Fruit fly (Drosophila melanogaster) whole organism, embryonic: ENCODE data around the gene CG32295.

Experiments
- Ada2b ChIP-seq: fragments of 200-800 bp; sonication (Bioruptor generic); IDR thresholded peaks from 2 replicates; pipeline ENCODE4 v1.3.6; 2022; ENCODE audit warnings: missing biosample characterization, missing genetic modification characterization
- B-H1 ChIP-seq: fragments of 200-800 bp; sonication (Bioruptor generic); IDR thresholded peaks from 3 replicates; pipeline ENCODE4 v1.3.6; 2022; ENCODE audit warnings: missing biosample characterization, missing genetic modification characterization
- CG12744 ChIP-seq: fragments of 200-800 bp; sonication (Bioruptor generic); optimal IDR thresholded peaks from 2 replicates; lab custom pipeline; 2016; ENCODE audit warnings: missing biosample characterization, missing genetic modification characterization
- CG14014 ChIP-seq: fragments of 200-800 bp; sonication (Bioruptor generic); IDR thresholded peaks from 2 replicates; pipeline ENCODE4 v1.3.6; 2022; ENCODE audit warnings: missing biosample characterization, missing genetic modification characterization
- CG17568 ChIP-seq: fragments of 200-800 bp; sonication (Bioruptor generic); optimal IDR thresholded peaks from 2 replicates; lab custom pipeline; 2018; ENCODE audit warnings: missing biosample characterization, mild to moderate bottlenecking, missing genetic modification characterization, moderate library complexity
- CG17829 ChIP-seq: fragments of 200-800 bp; optimal IDR thresholded peaks from 2 replicates; lab custom pipeline; 2019; ENCODE audit warnings: missing biosample characterization, mild to moderate bottlenecking, missing genetic modification characterization, moderate library complexity
- CG31224 ChIP-seq: fragments of 200-800 bp; sonication (Bioruptor generic); IDR thresholded peaks from 2 replicates; pipeline ENCODE4 v1.3.6; 2022; ENCODE audit warnings: missing biosample characterization, missing genetic modification characterization
- CG31388 ChIP-seq: fragments of 200-800 bp; sonication (Bioruptor generic); optimal IDR thresholded peaks from 2 replicates; lab custom pipeline; 2016; ENCODE audit warnings: missing biosample characterization, missing genetic modification characterization
- CG34224 ChIP-seq: fragments of 200-800 bp; sonication (Bioruptor generic); IDR thresholded peaks from 3 replicates; pipeline ENCODE4 v1.3.6; 2022; ENCODE audit warnings: missing biosample characterization, missing genetic modification characterization; ENCODE audit not compliant: partially characterized antibody
- CG34422 ChIP-seq: fragments of 200-800 bp; sonication (Bioruptor generic); IDR thresholded peaks from 3 replicates; pipeline ENCODE4 v1.3.6; 2022; ENCODE audit warnings: missing biosample characterization, missing genetic modification characterization
- CG4328 ChIP-seq: fragments of 200-800 bp; sonication (Bioruptor generic); optimal IDR thresholded peaks from 3 replicates; lab custom pipeline; 2017; ENCODE audit warnings: missing biosample characterization, missing genetic modification reagents, missing genetic modification characterization
- CG4404 ChIP-seq: fragments of 200-800 bp; sonication (Bioruptor generic); IDR thresholded peaks from 2 replicates; pipeline ENCODE4 v1.3.6; 2022; ENCODE audit warnings: missing biosample characterization, missing genetic modification characterization
- CG6175 ChIP-seq: fragments of 200-800 bp; sonication (Bioruptor generic); IDR thresholded peaks from 3 replicates; pipeline ENCODE4 v1.3.6; 2022; ENCODE audit warnings: missing biosample characterization, missing genetic modification characterization
- CG6272 ChIP-seq: fragments of 200-800 bp; sonication (Bioruptor generic); IDR thresholded peaks from 2 replicates; pipeline ENCODE4 v1.3.6; 2022; ENCODE audit warnings: missing biosample characterization, missing genetic modification characterization
- CG6683 ChIP-seq: fragments of 200-800 bp; sonication (Bioruptor generic); optimal IDR thresholded peaks from 2 replicates; lab custom pipeline; 2017; ENCODE audit warnings: missing biosample characterization, mild to moderate bottlenecking, missing genetic modification characterization, missing genetic modification reagents
- CG7786 ChIP-seq: fragments of 200-800 bp; sonication (Bioruptor generic); optimal IDR thresholded peaks from 2 replicates; lab custom pipeline; 2016; ENCODE audit warnings: missing biosample characterization, missing genetic modification characterization
- CG7839 ChIP-seq: fragments of 200-800 bp; sonication (Bioruptor generic); optimal IDR thresholded peaks from 3 replicates; lab custom pipeline; 2018; ENCODE audit warnings: missing biosample characterization, mild to moderate bottlenecking, missing genetic modification characterization, moderate library complexity
- CG8089 ChIP-seq: fragments of 200-800 bp; sonication (Bioruptor generic); optimal IDR thresholded peaks from 3 replicates; lab custom pipeline; 2016; ENCODE audit warnings: missing biosample characterization, missing genetic modification characterization
- CG8290 ChIP-seq, 3 experiments: fragments of 200-800 bp; sonication (Bioruptor generic); optimal IDR thresholded peaks; 2 replicates each; lab custom pipeline; 2016 to 2019; ENCODE audit warnings: missing biosample characterization in 3 of 3, missing genetic modification characterization in 3 of 3, mild to moderate bottlenecking in 2 of 3, moderate library complexity in 1 of 3
- CG8765 ChIP-seq: fragments of 200-800 bp; sonication (Bioruptor generic); IDR thresholded peaks from 2 replicates; pipeline ENCODE4 v1.3.6; 2022; ENCODE audit warnings: missing biosample characterization, missing genetic modification characterization
- CG8924 ChIP-seq: fragments of 200-800 bp; optimal IDR thresholded peaks from 3 replicates; lab custom pipeline; 2019; ENCODE audit warnings: missing biosample characterization, mild to moderate bottlenecking, missing genetic modification characterization, moderate library complexity
- CG9876 ChIP-seq: fragments of 200-800 bp; sonication (Bioruptor generic); optimal IDR thresholded peaks from 2 replicates; lab custom pipeline; 2016; ENCODE audit warnings: missing biosample characterization, missing genetic modification characterization
- CHES-1-like ChIP-seq: fragments of 200-800 bp; sonication (Bioruptor generic); optimal IDR thresholded peaks from 2 replicates; lab custom pipeline; 2016; ENCODE audit warnings: missing biosample characterization, missing genetic modification characterization
- CTCF ChIP-seq: fragments of 200-800 bp; sonication (Bioruptor generic); optimal IDR thresholded peaks from 2 replicates; lab custom pipeline; 2017; ENCODE audit warnings: missing biosample characterization, mild to moderate bottlenecking, missing genetic modification characterization, moderate library complexity
- Dip3 ChIP-seq: fragments of 200-800 bp; sonication (Bioruptor generic); optimal IDR thresholded peaks from 3 replicates; lab custom pipeline; 2016; ENCODE audit warnings: missing biosample characterization, missing genetic modification characterization
- HmgZ ChIP-seq: fragments of 200-800 bp; sonication (Bioruptor generic); optimal IDR thresholded peaks from 2 replicates; lab custom pipeline; 2018; ENCODE audit warnings: missing biosample characterization, mild to moderate bottlenecking, missing genetic modification characterization
- Hsf ChIP-seq: fragments of 200-800 bp; sonication (Bioruptor generic); optimal IDR thresholded peaks from 3 replicates; lab custom pipeline; 2016; ENCODE audit warnings: missing biosample characterization, missing genetic modification characterization
- MESR4 ChIP-seq: fragments of 200-800 bp; sonication (Bioruptor generic); optimal IDR thresholded peaks from 2 replicates; lab custom pipeline; 2018; ENCODE audit warnings: missing biosample characterization, mild to moderate bottlenecking, missing genetic modification characterization, moderate library complexity
- Oaz ChIP-seq: fragments of 200-800 bp; sonication (Bioruptor generic); IDR thresholded peaks from 2 replicates; pipeline ENCODE4 v1.3.6; 2022; ENCODE audit warnings: missing biosample characterization, missing genetic modification characterization
- PHDP ChIP-seq: fragments of 200-800 bp; sonication (Bioruptor generic); optimal IDR thresholded peaks from 3 replicates; lab custom pipeline; 2018; ENCODE audit warnings: missing biosample characterization, mild to moderate bottlenecking, missing genetic modification characterization, moderate library complexity
- Sox102F ChIP-seq: fragments of 200-800 bp; sonication (Bioruptor generic); optimal IDR thresholded peaks from 2 replicates; lab custom pipeline; 2018; ENCODE audit warnings: missing biosample characterization, mild to moderate bottlenecking, missing genetic modification characterization, moderate library complexity
- Spps ChIP-seq: fragments of 200-800 bp; sonication (Bioruptor generic); optimal IDR thresholded peaks from 2 replicates; lab custom pipeline; 2018; ENCODE audit warnings: missing biosample characterization, mild to moderate bottlenecking, missing genetic modification characterization
- abd-A ChIP-seq: fragments of 200-800 bp; sonication (Bioruptor generic); optimal IDR thresholded peaks from 3 replicates; lab custom pipeline; 2019; ENCODE audit warnings: missing biosample characterization, mild to moderate bottlenecking, missing genetic modification characterization, moderate library complexity
- cg ChIP-seq: fragments of 200-800 bp; sonication (Bioruptor generic); optimal IDR thresholded peaks from 3 replicates; lab custom pipeline; 2019; ENCODE audit warnings: missing biosample characterization, mild to moderate bottlenecking, missing genetic modification characterization, moderate library complexity
- chn ChIP-seq: fragments of 200-800 bp; sonication (Bioruptor generic); optimal IDR thresholded peaks from 2 replicates; lab custom pipeline; 2016; ENCODE audit warnings: missing biosample characterization, missing genetic modification characterization
- disco-r ChIP-seq: fragments of 200-800 bp; sonication (Bioruptor generic); optimal IDR thresholded peaks from 2 replicates; lab custom pipeline; 2016; ENCODE audit warnings: missing biosample characterization, missing genetic modification characterization
- dmrt99B ChIP-seq: fragments of 200-800 bp; sonication (Bioruptor generic); optimal IDR thresholded peaks from 2 replicates; lab custom pipeline; 2018; ENCODE audit warnings: missing biosample characterization, mild to moderate bottlenecking, missing genetic modification characterization, moderate library complexity
- dpn ChIP-seq, 2 experiments: fragments of 200-800 bp; sonication (Bioruptor generic); optimal IDR thresholded peaks; 3 replicates each; lab custom pipeline; 2016; ENCODE audit warnings: missing biosample characterization in 2 of 2, missing genetic modification characterization in 2 of 2
- eve ChIP-seq, 2 experiments: fragments of >200 bp; optimal IDR thresholded peaks; 2 replicates each; lab custom pipeline; 2017; ENCODE audit warnings: missing biosample characterization in 2 of 2, missing genetic modification characterization in 2 of 2
- fd64A ChIP-seq: fragments of 200-800 bp; sonication (Bioruptor generic); optimal IDR thresholded peaks from 3 replicates; lab custom pipeline; 2018; ENCODE audit warnings: missing biosample characterization, mild to moderate bottlenecking, missing genetic modification characterization
- her ChIP-seq: fragments of 200-800 bp; sonication (Bioruptor generic); optimal IDR thresholded peaks from 2 replicates; lab custom pipeline; 2016; ENCODE audit warnings: missing biosample characterization, missing genetic modification characterization
- ind ChIP-seq: fragments of 200-800 bp; sonication (Bioruptor generic); optimal IDR thresholded peaks from 3 replicates; lab custom pipeline; 2016; ENCODE audit warnings: missing biosample characterization, missing genetic modification characterization
- lab ChIP-seq: fragments of 200-800 bp; sonication (Bioruptor generic); optimal IDR thresholded peaks from 3 replicates; lab custom pipeline; 2017; ENCODE audit warnings: missing biosample characterization, missing genetic modification characterization, mild to moderate bottlenecking, moderate library complexity, missing genetic modification reagents
- lmd ChIP-seq: fragments of 200-800 bp; sonication (Bioruptor generic); IDR thresholded peaks from 2 replicates; pipeline ENCODE4 v1.3.6; 2022; ENCODE audit warnings: missing biosample characterization, missing genetic modification characterization
- luna ChIP-seq: fragments of 200-800 bp; sonication (Bioruptor generic); optimal IDR thresholded peaks from 2 replicates; lab custom pipeline; 2016; ENCODE audit warnings: missing biosample characterization, missing genetic modification characterization
- oc ChIP-seq: fragments of 200-800 bp; sonication (Bioruptor generic); optimal IDR thresholded peaks from 2 replicates; lab custom pipeline; 2018; ENCODE audit warnings: missing biosample characterization, mild to moderate bottlenecking, missing genetic modification characterization, moderate library complexity
- pan ChIP-seq, 4 experiments: fragments of >200 bp in 3 of 4; fragments of 200-800 bp in 1 of 4; sonication (Bioruptor generic) in 1 of 4; optimal IDR thresholded peaks in 3 of 4; IDR thresholded peaks in 1 of 4; 2 replicates each; pipeline versions ENCODE4 v1.3.6 to Lab custom; 2017 to 2022; ENCODE audit warnings: missing biosample characterization in 2 of 4, missing genetic modification characterization in 2 of 4, mixed read lengths in 1 of 4
- pb ChIP-seq: fragments of 200-800 bp; sonication (Bioruptor generic); optimal IDR thresholded peaks from 3 replicates; lab custom pipeline; 2016; ENCODE audit warnings: missing biosample characterization, missing genetic modification characterization
- phol ChIP-seq: fragments of 200-800 bp; sonication (Bioruptor generic); optimal IDR thresholded peaks from 3 replicates; lab custom pipeline; 2018; ENCODE audit warnings: missing biosample characterization, mild to moderate bottlenecking, missing genetic modification characterization, moderate library complexity
- tup ChIP-seq: fragments of 200-800 bp; sonication (Bioruptor generic); optimal IDR thresholded peaks from 2 replicates; lab custom pipeline; 2016; ENCODE audit warnings: missing biosample characterization, mild to moderate bottlenecking, missing genetic modification characterization, moderate library complexity
- unpg ChIP-seq: fragments of 200-800 bp; sonication (Bioruptor generic); optimal IDR thresholded peaks from 3 replicates; lab custom pipeline; 2018; ENCODE audit warnings: missing biosample characterization, mild to moderate bottlenecking, missing genetic modification characterization, moderate library complexity

CG32295 gene

DNA sequence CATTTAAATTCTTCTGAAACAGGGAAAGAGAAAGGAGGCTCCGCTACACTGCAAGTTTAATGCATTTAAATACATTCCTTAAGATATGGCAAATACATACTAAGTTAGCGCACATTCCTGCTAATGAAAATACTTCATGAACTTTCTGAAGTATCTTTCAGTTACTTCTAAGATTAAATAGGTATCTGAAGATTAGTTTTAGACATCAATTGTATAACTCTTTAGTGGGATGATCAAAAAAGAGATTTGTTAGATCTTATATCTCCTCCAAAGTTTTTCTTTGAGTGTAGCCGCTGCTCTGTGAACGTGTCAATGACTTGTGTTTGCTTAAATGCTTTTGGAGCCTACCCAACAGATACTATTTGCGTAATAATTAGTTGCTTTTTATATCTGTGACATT lies 48.5 kb upstream of the CG32295 start (continued):
- no peak for TF ChIP-seq CG8089 (GFP tag; lab: Kevin White, UChicago)
- TF ChIP-seq CG31388 (GFP tag; lab: Kevin White, UChicago): no peak
- no peak for TF ChIP-seq disco-r (GFP tag; lab: Kevin White, UChicago)
- TF ChIP-seq CG8765: no peak
- 0 out of 2 replicates have a peak, but pooled peaks have one; percentile 28 for TF ChIP-seq CG14014 (GFP tag; lab: Robert Waterston, UW)
- TF ChIP-seq CG34422 (GFP tag; lab: Robert Waterston, UW): no peak
- peak; percentile 7 for TF ChIP-seq unpg (GFP tag; lab: Kevin White, UChicago)
- TF ChIP-seq CG4328 (GFP tag; lab: Kevin White, UChicago): no peak
- TF ChIP-seq tup: no peak
- no peak for TF ChIP-seq CG6272 (GFP tag; lab: Robert Waterston, UW)
- TF ChIP-seq her (GFP tag; lab: Kevin White, UChicago): no peak
- TF ChIP-seq PHDP (tag; lab: Kevin White, UChicago): no peak
- TF ChIP-seq CG6175 (GFP tag; lab: Robert Waterston, UW): no peak
- TF ChIP-seq CG12744: no peak
- no peak for TF ChIP-seq B-H1 (GFP tag; lab: Robert Waterston, UW)
- TF ChIP-seq Oaz (GFP tag; lab: Robert Waterston, UW): no peak
- TF ChIP-seq CG9876 (GFP tag; lab: Kevin White, UChicago): no peak
- no peak for TF ChIP-seq CG8290 (GFP tag; optimal IDR thresholded peaks at IDR 0.05; lab: Kevin White, UChicago)
- TF ChIP-seq CG8290 (tag; optimal IDR thresholded peaks at IDR 0.05; lab: Kevin White, UChicago): no peak
- TF ChIP-seq dpn (GFP tag; optimal IDR thresholded peaks at IDR 0.05; lab: Kevin White, UChicago): no peak
- TF ChIP-seq Spps (tag; lab: Kevin White, UChicago): no peak
- TF ChIP-seq Ada2b (GFP tag; lab: Robert Waterston, UW): peak; percentile 32; the same call in 1 of the 2 replicates
- TF ChIP-seq luna (GFP tag; lab: Kevin White, UChicago): no peak
- no peak for TF ChIP-seq CG8924 (tag; lab: Kevin White, UChicago)
- no peak for TF ChIP-seq chn (GFP tag; lab: Kevin White, UChicago)
- TF ChIP-seq CG7839: peak; percentile 32
- no peak for TF ChIP-seq pan (optimal IDR thresholded peaks at IDR 0.05; lab: Kevin White, UChicago)
- TF ChIP-seq pan (GFP tag; optimal IDR thresholded peaks at IDR 0.05 in 1 of 2, IDR thresholded peaks at IDR 0.05 in 1 of 2): no peak
- no peak for TF ChIP-seq cg (GFP tag; lab: Kevin White, UChicago)
- TF ChIP-seq CG4404: no peak
- TF ChIP-seq phol (tag; lab: Kevin White, UChicago): peak; percentile 30
- TF ChIP-seq abd-A: no peak
- peak; percentile 9 for TF ChIP-seq CG17829 (tag; lab: Kevin White, UChicago)
- TF ChIP-seq oc (tag; lab: Kevin White, UChicago): no peak
- no peak for TF ChIP-seq MESR4
- TF ChIP-seq CG31224 (GFP tag; lab: Robert Waterston, UW): no peak
- no peak for TF ChIP-seq fd64A (GFP tag; lab: Kevin White, UChicago)
- no peak for TF ChIP-seq CG17568 (GFP tag; lab: Kevin White, UChicago)
- TF ChIP-seq Sox102F (GFP tag; lab: Kevin White, UChicago): peak; percentile 3
- peak; percentile 54 for TF ChIP-seq dmrt99B (tag; lab: Kevin White, UChicago)
- 0 out of 2 replicates have a peak, but pooled peaks have one; percentile 25 for TF ChIP-seq lmd (GFP tag; lab: Robert Waterston, UW)
- TF ChIP-seq CG7786: no peak
- TF ChIP-seq HmgZ (tag; lab: Kevin White, UChicago): no peak
- TF ChIP-seq lab: peak; percentile 40
- no peak for TF ChIP-seq CHES-1-like (GFP tag; lab: Kevin White, UChicago)
- TF ChIP-seq CTCF (GFP tag; lab: Kevin White, UChicago): no peak
- peak in 1 of 2 experiments; percentile 65 for TF ChIP-seq eve (GFP tag; optimal IDR thresholded peaks at IDR 0.05; lab: Kevin White, UChicago)
- TF ChIP-seq ind (GFP tag; lab: Kevin White, UChicago): peak; percentile 16
- TF ChIP-seq pb (GFP tag; lab: Kevin White, UChicago): peak; percentile 39
- TF ChIP-seq CG34224 (GFP tag; lab: Robert Waterston, UW): no peak
- TF ChIP-seq Dip3 (GFP tag; lab: Kevin White, UChicago): no peak
- TF ChIP-seq CG6683 (GFP tag; lab: Kevin White, UChicago): no peak
- no peak for TF ChIP-seq Hsf (GFP tag; lab: Kevin White, UChicago)
